Worm (Caenorhabditis elegans): ENCODE measurements around the gene C33C12.12.
A peak's percentile ranks its signal among the peaks of the same experiment; 100 is the strongest.

Gene C33C12.12

DNA sequence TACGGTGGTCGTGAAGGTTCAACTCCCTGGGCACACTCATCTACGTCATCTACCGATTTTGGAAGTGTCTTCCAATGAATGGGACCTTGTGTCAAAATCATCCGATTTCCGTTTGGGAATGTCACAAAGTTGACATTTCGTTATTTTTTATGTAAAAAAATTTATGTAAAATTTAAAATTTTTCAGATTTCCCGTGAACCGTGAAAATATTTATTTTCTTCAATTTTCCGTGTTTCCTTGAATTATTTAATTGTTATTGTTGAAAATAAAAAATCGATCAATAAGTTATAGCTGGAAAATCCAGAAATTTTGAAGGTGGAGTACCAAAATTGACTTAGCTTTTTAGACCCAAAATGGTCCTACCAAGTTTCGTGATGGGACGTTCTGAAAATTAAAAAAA is 34.4 kb downstream of the C33C12.12 start, which contains the start of gene hpo-7:
Gene hpo-7 (minus strand): TSS at position 101 of the 400 bp plus-strand sequence.
- TF ChIP-seq ceh-82 (tag; optimal IDR thresholded peaks at IDR 0.05) (no peak), vab-7 (GFP tag; IDR thresholded peaks at IDR 0.05) (no peak), mdl-1 (tag; optimal IDR thresholded peaks at IDR 0.05) (no peak), snpc-4 (tag; optimal IDR thresholded peaks at IDR 0.05) (no peak), hlh-11 (tag; optimal IDR thresholded peaks at IDR 0.05) (no peak)

DNA sequence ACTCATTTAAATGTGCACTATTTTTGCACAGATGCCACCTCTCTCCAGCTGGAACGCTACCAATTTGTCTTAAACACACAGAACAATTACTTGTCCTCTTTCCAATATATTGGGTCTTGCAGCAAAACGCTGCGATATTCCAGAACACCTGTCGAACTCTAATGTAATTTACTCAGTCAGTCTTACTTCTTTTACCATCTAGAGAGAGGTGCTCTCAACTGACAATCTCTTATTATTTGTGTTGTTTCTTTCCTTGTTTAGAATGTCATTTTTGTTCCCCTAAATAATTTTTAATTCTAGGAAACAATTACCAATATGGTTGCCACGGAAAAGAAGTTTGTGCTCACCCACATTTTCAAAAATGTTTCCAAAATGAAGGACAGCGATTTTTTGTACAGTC is 39.2 kb downstream of the C33C12.12 start, which contains the start of gene sdz-28:
Gene sdz-28 (plus strand): TSS at position 301 of the 400 bp plus-strand sequence.
- no peak for TF ChIP-seq F26F4.8 (GFP tag; conservative IDR thresholded peaks at IDR 0.05)
- TF ChIP-seq nhr-76 (tag; optimal IDR thresholded peaks at IDR 0.05), result no peak
- TF ChIP-seq hlh-30 (tag; optimal IDR thresholded peaks at IDR 0.05; ENCODE audit: insufficient read depth), result no peak
- TF ChIP-seq nhr-102 (tag; optimal IDR thresholded peaks at IDR 0.05), result no peak
- no peak for TF ChIP-seq D1046.2 (GFP tag; IDR thresholded peaks at IDR 0.05)
- TF ChIP-seq ceh-44 (GFP tag; IDR thresholded peaks at IDR 0.05), result no peak
- TF ChIP-seq aha-1 (tag), result no peak
- no peak for TF ChIP-seq ztf-11 (tag; optimal IDR thresholded peaks at IDR 0.05)
- TF ChIP-seq ZK337.2 (GFP tag; IDR thresholded peaks at IDR 0.05), result no peak
- no peak for TF ChIP-seq spr-3 (GFP tag; optimal IDR thresholded peaks at IDR 0.05)
- no peak for TF ChIP-seq nhr-237 (tag; optimal IDR thresholded peaks at IDR 0.05)
- TF ChIP-seq ceh-82 (tag; optimal IDR thresholded peaks at IDR 0.05), result no peak
- TF ChIP-seq T26A8.4 (GFP tag; IDR thresholded peaks at IDR 0.05), result no peak
- no peak for TF ChIP-seq pha-4 (GFP tag; IDR thresholded peaks at IDR 0.05)
- no peak for TF ChIP-seq pha-4 (tag; optimal IDR thresholded peaks at IDR 0.05)
- TF ChIP-seq mdt-29 (GFP tag; IDR thresholded peaks at IDR 0.05), result no peak
- no peak for TF ChIP-seq nhr-111 (GFP tag; optimal IDR thresholded peaks at IDR 0.05)
- TF ChIP-seq Y75B8A.6 (GFP tag; IDR thresholded peaks at IDR 0.05), result no peak

- TF ChIP-seq nhr-25 (tag; optimal IDR thresholded peaks at IDR 0.05; ENCODE audit: borderline replicate concordance, insufficient read depth), result no peak
- no peak for TF ChIP-seq daf-12 (tag; optimal IDR thresholded peaks at IDR 0.05)
- no peak for TF ChIP-seq cey-2 (tag; optimal IDR thresholded peaks at IDR 0.05; ENCODE audit: borderline replicate concordance, insufficient read depth)
- no peak for TF ChIP-seq mep-1 (tag; optimal IDR thresholded peaks at IDR 0.05)
- peak; percentile 22; the same call in 1 of the 2 replicates for TF ChIP-seq dmd-6 (GFP tag; IDR thresholded peaks at IDR 0.05)
- no peak for TF ChIP-seq nhr-41 (GFP tag; IDR thresholded peaks at IDR 0.05)
- no peak for TF ChIP-seq arid-1 (GFP tag; conservative IDR thresholded peaks at IDR 0.05)
- no peak for TF ChIP-seq attf-4 (tag; optimal IDR thresholded peaks at IDR 0.05)
- 0 out of 2 replicates have a peak, but pooled peaks have one; percentile 29 for TF ChIP-seq php-3 (GFP tag; IDR thresholded peaks at IDR 0.05)
- TF ChIP-seq duxl-1 (tag; optimal IDR thresholded peaks at IDR 0.05; ENCODE audit: poor library complexity), result no peak
- no peak for TF ChIP-seq dpl-1 (GFP tag; optimal IDR thresholded peaks at IDR 0.05)
- TF ChIP-seq zip-2 (tag; optimal IDR thresholded peaks at IDR 0.05), result no peak
- TF ChIP-seq zfp-2 (tag; optimal IDR thresholded peaks at IDR 0.05), result no peak
- no peak for TF ChIP-seq vab-7 (GFP tag; IDR thresholded peaks at IDR 0.05)
- no peak for TF ChIP-seq daf-16 (GFP tag; optimal IDR thresholded peaks at IDR 0.05)
- no peak for TF ChIP-seq daf-16 (tag; optimal IDR thresholded peaks at IDR 0.05)
- TF ChIP-seq hlh-11 (tag; optimal IDR thresholded peaks at IDR 0.05), result no peak
- no peak for TF ChIP-seq nhr-102 (tag; optimal IDR thresholded peaks at IDR 0.05)
- TF ChIP-seq ctbp-1 (GFP tag; IDR thresholded peaks at IDR 0.05), result no peak
- TF ChIP-seq mdt-29 (GFP tag; IDR thresholded peaks at IDR 0.05), result no peak
- TF ChIP-seq ceh-62 (tag; optimal IDR thresholded peaks at IDR 0.05), result no peak
- no peak for TF ChIP-seq lin-38 (GFP tag; IDR thresholded peaks at IDR 0.05)
- no peak for TF ChIP-seq ztf-7 (tag; optimal IDR thresholded peaks at IDR 0.05)
- peak; percentile 64 for TF ChIP-seq pqm-1 (tag; optimal IDR thresholded peaks at IDR 0.05)
Measured at ce11 chrII:2122762-2123161, 47.2 kb downstream of the C33C12.12 start.

Measured in whole organism, L4 larva.